Worm (Caenorhabditis elegans) whole organism, L1 larva: Measurements from ENCODE around the gene dsh-1.

Experiments used
- C16A3.4 ChIP-seq: fragments of 150-350 bp; optimal IDR thresholded peaks from 2 replicates; lab custom pipeline; 2014; ENCODE audit warnings: missing biosample characterization, missing genetic modification characterization
- C34B4.2 ChIP-seq: sonication (generic microtip); optimal IDR thresholded peaks from 2 replicates; lab custom pipeline; 2017; ENCODE audit warnings: mild to moderate bottlenecking, missing genetic modification characterization, missing compliant biosample characterization
- F16B12.6 ChIP-seq: fragments of 150-350 bp; optimal IDR thresholded peaks from 2 replicates; lab custom pipeline; 2014; ENCODE audit warnings: missing biosample characterization, missing genetic modification characterization
- ceh-8 ChIP-seq: fragments of 200-800 bp; sonication (Bioruptor generic); optimal IDR thresholded peaks from 2 replicates; lab custom pipeline; 2018; ENCODE audit warnings: mild to moderate bottlenecking, missing genetic modification characterization, moderate library complexity, missing compliant biosample characterization
- ceh-82 ChIP-seq, 3 experiments: fragments of 150-350 bp in 1 of 3; sonication (generic microtip) in 2 of 3; optimal IDR thresholded peaks; 2 replicates each; lab custom pipeline; 2014 to 2017; ENCODE audit warnings: missing biosample characterization in 3 of 3, missing genetic modification characterization in 3 of 3
- ceh-90 ChIP-seq: sonication (generic microtip); optimal IDR thresholded peaks from 2 replicates; lab custom pipeline; 2016; ENCODE audit warnings: missing genetic modification characterization, missing compliant biosample characterization
- efl-1 ChIP-seq, 4 experiments: fragments of 150-350 bp; optimal IDR thresholded peaks in 3 of 4; peaks in 1 of 4; 1 replicate in 1 of 4; 2 replicates in 3 of 4; lab custom pipeline; 2014; ENCODE audit warnings: missing biosample characterization in 2 of 4, missing genetic modification characterization in 2 of 4, missing genetic modification reagents in 2 of 4
- elt-2 ChIP-seq: sonication (generic microtip); optimal IDR thresholded peaks from 2 replicates; lab custom pipeline; 2016; ENCODE audit warnings: missing genetic modification characterization, mild to moderate bottlenecking, inconsistent platforms, missing compliant biosample characterization, missing genetic modification reagents
- fkh-4 ChIP-seq: sonication (generic microtip); optimal IDR thresholded peaks from 2 replicates; lab custom pipeline; 2016; ENCODE audit warnings: missing compliant biosample characterization, missing genetic modification characterization, borderline replicate concordance
- grh-1 ChIP-seq: fragments of 200-800 bp; sonication (Bioruptor generic); IDR thresholded peaks from 2 replicates; pipeline ENCODE4 v1.3.6; 2022; ENCODE audit warnings: missing genetic modification reagents, missing genetic modification characterization, missing compliant biosample characterization
- hlh-17 ChIP-seq: fragments of 200-800 bp; sonication (Bioruptor generic); optimal IDR thresholded peaks from 2 replicates; lab custom pipeline; 2018; ENCODE audit warnings: missing genetic modification characterization, mild to moderate bottlenecking, missing compliant biosample characterization, moderate library complexity, borderline replicate concordance
- hpl-2 ChIP-seq: fragments of 150-350 bp; optimal IDR thresholded peaks from 2 replicates; lab custom pipeline; 2014; ENCODE audit warnings: missing biosample characterization, missing genetic modification reagents, missing genetic modification characterization
- irx-1 ChIP-seq: sonication (generic microtip); optimal IDR thresholded peaks from 2 replicates; lab custom pipeline; 2016; ENCODE audit warnings: missing genetic modification characterization, missing compliant biosample characterization
- lin-14 ChIP-seq: fragments of 200-800 bp; sonication (Bioruptor generic); optimal IDR thresholded peaks from 2 replicates; lab custom pipeline; 2018; ENCODE audit warnings: mild to moderate bottlenecking, missing genetic modification characterization, moderate library complexity, missing compliant biosample characterization
- lin-35 ChIP-seq, 2 experiments: fragments of 150-350 bp; optimal IDR thresholded peaks; 2 replicates each; lab custom pipeline; 2014; ENCODE audit warnings: missing biosample characterization in 2 of 2, missing genetic modification characterization in 2 of 2, missing genetic modification reagents in 2 of 2
- lin-39 ChIP-seq: fragments of 150-350 bp; optimal IDR thresholded peaks from 2 replicates; lab custom pipeline; 2014; ENCODE audit warnings: missing biosample characterization, missing genetic modification reagents, missing genetic modification characterization
- lsy-2 ChIP-seq, 2 experiments: fragments of 150-350 bp; optimal IDR thresholded peaks; 2 replicates each; lab custom pipeline; 2014; ENCODE audit warnings: missing biosample characterization in 2 of 2, missing genetic modification characterization in 2 of 2
- mab-9 ChIP-seq: fragments of 200-800 bp; sonication (Bioruptor generic); IDR thresholded peaks from 2 replicates; pipeline ENCODE4 v1.3.6; 2022; ENCODE audit warnings: missing genetic modification reagents, missing genetic modification characterization, missing compliant biosample characterization
- mdl-1 ChIP-seq, 2 experiments: fragments of 150-350 bp; optimal IDR thresholded peaks; 2 replicates each; lab custom pipeline; 2014 to 2017; ENCODE audit warnings: missing biosample characterization in 2 of 2, missing genetic modification characterization in 2 of 2, inconsistent platforms in 1 of 2
- mef-2 ChIP-seq: fragments of 150-350 bp; optimal IDR thresholded peaks from 2 replicates; lab custom pipeline; 2014; ENCODE audit warnings: missing biosample characterization, missing genetic modification characterization
- nhr-237 ChIP-seq: fragments of 150-350 bp; optimal IDR thresholded peaks from 2 replicates; lab custom pipeline; 2014; ENCODE audit warnings: missing biosample characterization, missing genetic modification characterization
- nhr-47 ChIP-seq: sonication (generic microtip); optimal IDR thresholded peaks from 2 replicates; lab custom pipeline; 2016; ENCODE audit warnings: mild to moderate bottlenecking, missing genetic modification characterization, moderate library complexity, missing compliant biosample characterization
- nhr-71 ChIP-seq: sonication (generic microtip); optimal IDR thresholded peaks from 2 replicates; lab custom pipeline; 2016; ENCODE audit warnings: mild to moderate bottlenecking, missing genetic modification characterization, moderate library complexity, missing compliant biosample characterization
- nhr-76 ChIP-seq: sonication (generic microtip); optimal IDR thresholded peaks from 2 replicates; lab custom pipeline; 2017; ENCODE audit warnings: missing biosample characterization, missing genetic modification characterization
- nhr-90 ChIP-seq: sonication (generic microtip); optimal IDR thresholded peaks from 2 replicates; lab custom pipeline; 2016; ENCODE audit warnings: mild to moderate bottlenecking, missing genetic modification characterization, missing compliant biosample characterization; ENCODE audit not compliant: poor library complexity
- pax-3 ChIP-seq: fragments of 200-800 bp; sonication (Bioruptor generic); optimal IDR thresholded peaks from 2 replicates; lab custom pipeline; 2018; ENCODE audit warnings: mild to moderate bottlenecking, missing genetic modification characterization, moderate library complexity, missing compliant biosample characterization
- pqm-1 ChIP-seq: sonication (generic microtip); optimal IDR thresholded peaks from 3 replicates; lab custom pipeline; 2017; ENCODE audit warnings: missing biosample characterization, missing genetic modification characterization
- rnt-1 ChIP-seq: sonication (generic microtip); optimal IDR thresholded peaks from 2 replicates; lab custom pipeline; 2016; ENCODE audit warnings: mild to moderate bottlenecking, missing genetic modification characterization, moderate library complexity, missing compliant biosample characterization
- snu-23 ChIP-seq: sonication (generic microtip); optimal IDR thresholded peaks from 2 replicates; lab custom pipeline; 2016; ENCODE audit warnings: missing genetic modification characterization, missing compliant biosample characterization
- vab-15 ChIP-seq: sonication (generic microtip); optimal IDR thresholded peaks from 2 replicates; lab custom pipeline; 2017; ENCODE audit warnings: missing genotype, mild to moderate bottlenecking, missing genetic modification characterization, missing compliant biosample characterization
- ztf-11 ChIP-seq, 2 experiments: sonication (generic microtip); optimal IDR thresholded peaks; 2 replicates each; lab custom pipeline; 2016 to 2017; ENCODE audit warnings: missing genetic modification characterization in 2 of 2, missing biosample characterization in 1 of 2, missing compliant biosample characterization in 1 of 2
- ztf-4 ChIP-seq: fragments of 150-350 bp; optimal IDR thresholded peaks from 2 replicates; lab custom pipeline; 2014; ENCODE audit warnings: missing biosample characterization, missing genetic modification characterization

The dsh-1 gene

ce11 chrII:5210830-5211229, 14.4 kb downstream of the dsh-1 start, which contains the start of gene C34F11.8 (continued):
- TF ChIP-seq rnt-1 (tag; lab: Kevin White, UChicago) (no peak), ztf-11 (tag; optimal IDR thresholded peaks at IDR 0.05; lab: Kevin White, UChicago) (no peak), hpl-2 (GFP tag; lab: Kevin White, UChicago) (no peak), mab-9 (GFP tag; lab: Robert Waterston, UW) (no peak), ceh-82 (tag; optimal IDR thresholded peaks at IDR 0.05; lab: Kevin White, UChicago) (no peak), F16B12.6 (tag; lab: Kevin White, UChicago) (no peak), irx-1 (no peak), mdl-1 (tag; optimal IDR thresholded peaks at IDR 0.05; lab: Kevin White, UChicago) (no peak), C16A3.4 (tag; lab: Kevin White, UChicago) (peak; percentile 15), ztf-4 (tag; lab: Kevin White, UChicago) (no peak), snu-23 (GFP tag; lab: Kevin White, UChicago) (peak; percentile 27), ceh-90 (tag; lab: Kevin White, UChicago) (no peak)

- no peak for TF ChIP-seq efl-1 (optimal IDR thresholded peaks at IDR 0.05; lab: Kevin White, UChicago)
- TF ChIP-seq efl-1 (GFP tag; optimal IDR thresholded peaks at IDR 0.05 in 1 of 2; lab: Kevin White, UChicago) = peak in 1 of 2 experiments; percentile 61
- TF ChIP-seq nhr-237 (tag; lab: Kevin White, UChicago) = no peak
Observed at ce11 chrII:5209122-5209521, 16.1 kb downstream of the dsh-1 start.

ce11 chrII:5205286-5205685, 19.9 kb downstream of the dsh-1 start:
- TF ChIP-seq efl-1 (optimal IDR thresholded peaks at IDR 0.05; lab: Kevin White, UChicago) (no peak), efl-1 (GFP tag; optimal IDR thresholded peaks at IDR 0.05 in 1 of 2; lab: Kevin White, UChicago) (peak in 1 of 2 experiments; percentile 86), ceh-8 (no peak), ceh-90 (tag; lab: Kevin White, UChicago) (no peak), hpl-2 (GFP tag; lab: Kevin White, UChicago) (no peak), hlh-17 (GFP tag; lab: Kevin White, UChicago) (no peak), pqm-1 (tag; lab: Kevin White, UChicago) (no peak), ztf-11 (tag; optimal IDR thresholded peaks at IDR 0.05; lab: Kevin White, UChicago) (no peak), vab-15 (tag; lab: Kevin White, UChicago) (no peak), nhr-76 (tag; lab: Kevin White, UChicago) (no peak), lsy-2 (tag; optimal IDR thresholded peaks at IDR 0.05; lab: Kevin White, UChicago) (no peak), mef-2 (tag; lab: Kevin White, UChicago) (no peak), nhr-47 (no peak), C34B4.2 (tag; lab: Kevin White, UChicago) (no peak), fkh-4 (tag; lab: Kevin White, UChicago) (no peak), elt-2 (tag; lab: Kevin White, UChicago) (peak; percentile 36), grh-1 (GFP tag; lab: Robert Waterston, UW) (no peak), lin-39 (tag; lab: Kevin White, UChicago) (no peak)

- TF ChIP-seq elt-2 (tag; lab: Kevin White, UChicago) (peak; percentile 89), nhr-71 (tag; lab: Kevin White, UChicago) (peak; percentile 45), efl-1 (optimal IDR thresholded peaks at IDR 0.05; lab: Kevin White, UChicago) (no peak), efl-1 (GFP tag; optimal IDR thresholded peaks at IDR 0.05 in 1 of 2; lab: Kevin White, UChicago) (peak in 1 of 2 experiments; percentile 85), lin-14 (GFP tag; lab: Kevin White, UChicago) (peak; percentile 15), ceh-82 (tag; optimal IDR thresholded peaks at IDR 0.05; lab: Kevin White, UChicago) (no peak), pax-3 (no peak), nhr-90 (tag; lab: Kevin White, UChicago) (peak; percentile 1), snu-23 (GFP tag; lab: Kevin White, UChicago) (peak; percentile 27), lin-35 (GFP tag; optimal IDR thresholded peaks at IDR 0.05; lab: Kevin White, UChicago) (peak in 1 of 2 experiments; percentile 37)
Observed at ce11 chrII:5202930-5203329, 22.3 kb downstream of the dsh-1 start, which contains the start of gene ampd-1. ampd-1 (plus strand) TSS chrII:5203322.
